Worm (Caenorhabditis elegans) whole organism, L1 larva: ENCODE data around the gene mab-23.

Experiments used
- mep-1 ChIP-seq: fragments of 150-350 bp; optimal IDR thresholded peaks from 2 replicates; lab custom pipeline; 2014; ENCODE audit warnings: missing biosample characterization, missing genetic modification characterization
- unc-86 ChIP-seq: sonication (generic microtip); optimal IDR thresholded peaks from 2 replicates; lab custom pipeline; 2016; ENCODE audit warnings: missing genetic modification characterization, missing compliant biosample characterization

ce11 chrV:10656958-10657357, 24.1 kb downstream of the mab-23 start, which contains the start of gene ugt-34:
- no peak for TF ChIP-seq unc-86 (tag; lab: Kevin White, UChicago)
- TF ChIP-seq mep-1 (tag; lab: Kevin White, UChicago), result no peak
